Fruit fly (Drosophila melanogaster): ENCODE data around the gene eff.

Gene eff

DNA sequence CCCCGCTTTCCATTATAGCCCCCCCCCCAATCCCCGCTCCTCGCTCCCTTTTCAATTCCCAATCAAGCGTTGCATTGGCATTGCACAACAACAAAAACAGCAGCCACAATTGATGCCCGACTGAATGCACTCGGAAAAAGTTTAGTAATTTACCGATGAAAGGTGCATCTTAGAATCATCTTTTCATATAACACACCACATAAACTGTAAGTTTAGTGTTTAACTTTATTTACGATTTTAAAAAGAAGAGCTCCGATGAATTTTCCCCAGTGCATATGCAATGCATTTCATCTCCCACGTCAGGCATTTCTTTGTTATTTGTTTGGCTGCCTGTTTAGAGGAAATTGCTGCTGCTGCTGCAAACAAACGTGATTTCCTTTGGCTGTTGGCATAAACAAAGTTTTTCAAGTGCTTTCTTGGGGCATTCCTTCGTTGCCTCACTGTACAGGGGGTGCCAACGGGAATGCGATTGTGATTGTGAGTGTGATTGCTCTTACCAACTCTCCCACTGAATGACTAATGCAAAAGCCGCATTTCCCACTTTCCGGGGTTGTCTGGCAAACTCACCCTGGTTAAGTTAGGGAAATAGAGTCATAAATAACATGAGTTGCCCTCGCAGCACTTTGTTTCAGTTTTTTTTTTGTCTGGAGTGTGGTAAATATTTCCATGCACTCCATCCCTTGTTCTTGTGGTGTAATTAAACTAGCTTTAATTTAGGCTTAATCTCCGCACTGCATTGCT lies 48.7 kb downstream of the eff start (continued):
- TF ChIP-seq ash1 (GFP tag; optimal IDR thresholded peaks at IDR 0.05) (no peak), slbo (GFP tag; IDR thresholded peaks at IDR 0.05) (no peak; the same call in 1 of the 2 replicates), Deaf1 (tag; optimal IDR thresholded peaks at IDR 0.05) (peak; percentile 0), ATbp (GFP tag; optimal IDR thresholded peaks at IDR 0.05) (peak; percentile 74), gt (GFP tag; IDR thresholded peaks at IDR 0.05) (peak; percentile 60), ssp (GFP tag; IDR thresholded peaks at IDR 0.05) (peak; percentile 50), CG3407 (GFP tag; optimal IDR thresholded peaks at IDR 0.05) (peak; percentile 57), chn (GFP tag; optimal IDR thresholded peaks at IDR 0.05) (peak; percentile 72), Awh (GFP tag; IDR thresholded peaks at IDR 0.05) (peak; percentile 66), Nf-YB (GFP tag; optimal IDR thresholded peaks at IDR 0.05) (peak; percentile 31), CG6791 (GFP tag; IDR thresholded peaks at IDR 0.05; ENCODE audit: partially characterized antibody) (no peak), H2.0 (GFP tag; IDR thresholded peaks at IDR 0.05) (peak; percentile 45), mam (GFP tag; optimal IDR thresholded peaks at IDR 0.05) (no peak), Hmx (GFP tag; optimal IDR thresholded peaks at IDR 0.05) (no peak), CG2129 (GFP tag; IDR thresholded peaks at IDR 0.05; ENCODE audit: partially characterized antibody) (no peak), CG1832 (GFP tag; optimal IDR thresholded peaks at IDR 0.05) (no peak), CG1233 (GFP tag; optimal IDR thresholded peaks at IDR 0.05) (peak; percentile 60), Hr51 (GFP tag; optimal IDR thresholded peaks at IDR 0.05) (peak in 1 of 2 experiments; percentile 30), CG4854 (GFP tag; optimal IDR thresholded peaks at IDR 0.05) (peak; percentile 36), CG34422 (GFP tag; IDR thresholded peaks at IDR 0.05) (0 out of 3 replicates have a peak, but pooled peaks have one; percentile 50), CG6854 (GFP tag; optimal IDR thresholded peaks at IDR 0.05) (no peak), scrt (GFP tag; optimal IDR thresholded peaks at IDR 0.05) (no peak), Nf-YC (tag; optimal IDR thresholded peaks at IDR 0.05) (no peak), bcd (GFP tag; optimal IDR thresholded peaks at IDR 0.05) (peak; percentile 28), CG6813 (GFP tag; optimal IDR thresholded peaks at IDR 0.05) (peak; percentile 41), CG11456 (GFP tag; IDR thresholded peaks at IDR 0.05) (no peak), CG31224 (GFP tag; IDR thresholded peaks at IDR 0.05) (no peak), sens (GFP tag) (peak; percentile 95), Asciz (GFP tag; optimal IDR thresholded peaks at IDR 0.05) (peak; percentile 64), sr (GFP tag; IDR thresholded peaks at IDR 0.05) (no peak; the same call in 2 of the 3 replicates), Blimp-1 (GFP tag; optimal IDR thresholded peaks at IDR 0.05) (peak; percentile 86), CG4360 (GFP tag; IDR thresholded peaks at IDR 0.05) (peak; percentile 69), bsh (GFP tag; optimal IDR thresholded peaks at IDR 0.05) (peak; percentile 53 to 91), CG16863 (GFP tag; optimal IDR thresholded peaks at IDR 0.05) (peak; percentile 66), CG17385 (GFP tag; optimal IDR thresholded peaks at IDR 0.05) (peak; percentile 60), lmd (GFP tag; IDR thresholded peaks at IDR 0.05) (peak; percentile 61; the same call in 1 of the 2 replicates), pfk (GFP tag; optimal IDR thresholded peaks at IDR 0.05) (no peak), ci (GFP tag; IDR thresholded peaks at IDR 0.05) (peak; percentile 92), CG11560 (tag; IDR thresholded peaks at IDR 0.05) (no peak), CG10274 (GFP tag; optimal IDR thresholded peaks at IDR 0.05) (no peak), NK7.1 (GFP tag; optimal IDR thresholded peaks at IDR 0.05) (peak; percentile 36), CG13424 (tag; optimal IDR thresholded peaks at IDR 0.05) (peak; percentile 58), CG13894 (tag; optimal IDR thresholded peaks at IDR 0.05) (no peak), stwl (tag; optimal IDR thresholded peaks at IDR 0.05) (no peak), GATAe (GFP tag; conservative IDR thresholded peaks at IDR 0.05) (no peak), sc (optimal IDR thresholded peaks at IDR 0.05) (no peak), sc (GFP tag; optimal IDR thresholded peaks at IDR 0.05) (peak; percentile 63), lov (optimal IDR thresholded peaks at IDR 0.05) (no peak), lov (GFP tag; IDR thresholded peaks at IDR 0.05) (peak; percentile 84; the same call in 2 of the 3 replicates)

All from whole organism, embryonic.